Worm (Caenorhabditis elegans): ENCODE results near the gene Y45G5AM.4.
A peak's percentile ranks its signal among the peaks of the same experiment; 100 is the strongest.

Y45G5AM.4 gene

DNA sequence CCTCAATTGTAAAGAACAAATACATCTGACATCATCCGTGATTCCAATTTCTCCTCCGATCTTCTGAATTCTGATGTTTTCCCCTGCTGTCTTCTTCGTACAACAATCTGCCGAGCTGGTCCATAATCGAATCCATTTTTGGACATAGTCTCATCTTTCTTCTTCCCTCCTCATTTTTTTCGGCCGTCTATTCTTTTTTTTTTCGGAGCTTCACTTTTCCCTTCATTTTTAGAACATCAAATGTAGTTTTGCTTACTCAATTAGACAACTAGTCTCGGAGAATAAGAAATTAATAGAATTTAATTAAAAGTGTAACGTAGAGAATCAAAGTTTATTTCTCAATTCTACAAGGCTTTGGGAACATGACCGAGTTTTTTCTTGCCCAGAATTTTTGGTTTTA lies 48.5 kb downstream of the Y45G5AM.4 start:
- TF ChIP-seq pqm-1 (tag; optimal IDR thresholded peaks at IDR 0.05) (no peak), unc-42 (tag; optimal IDR thresholded peaks at IDR 0.05) (peak; percentile 54), eyg-1 (tag; optimal IDR thresholded peaks at IDR 0.05) (no peak), ceh-31 (tag; optimal IDR thresholded peaks at IDR 0.05) (no peak), nhr-11 (tag; optimal IDR thresholded peaks at IDR 0.05) (no peak), rnt-1 (tag; optimal IDR thresholded peaks at IDR 0.05) (no peak), hlh-13 (GFP tag; optimal IDR thresholded peaks at IDR 0.05) (no peak)

Data from whole organism, late embryonic.